Worm (Caenorhabditis elegans) whole organism, L4 larva: ENCODE measurements around the gene grd-8.

Experiments
- F37D6.2 ChIP-seq: sonication (generic microtip); optimal IDR thresholded peaks from 2 replicates; lab custom pipeline; 2016; ENCODE audit warnings: mild to moderate bottlenecking, missing genetic modification characterization, missing compliant biosample characterization
- F49E8.2 ChIP-seq: sonication (generic microtip); optimal IDR thresholded peaks from 2 replicates; lab custom pipeline; 2016; ENCODE audit warnings: missing compliant biosample characterization, mild to moderate bottlenecking, missing genetic modification characterization, borderline replicate concordance
- T20F7.1 ChIP-seq: fragments of 200-800 bp; sonication (Bioruptor generic); optimal IDR thresholded peaks from 2 replicates; lab custom pipeline; 2018; ENCODE audit warnings: mild to moderate bottlenecking, missing genetic modification characterization, missing compliant biosample characterization
- aha-1 ChIP-seq: fragments of 150-350 bp; peaks from one replicate; lab custom pipeline; 2014; ENCODE audit warnings: missing biosample characterization, missing genetic modification characterization
- aly-2 ChIP-seq: sonication (generic microtip); optimal IDR thresholded peaks from 2 replicates; lab custom pipeline; 2018; ENCODE audit warnings: missing biosample characterization, missing genetic modification characterization
- ama-1 ChIP-seq: fragments of 150-350 bp; optimal IDR thresholded peaks from 2 replicates; lab custom pipeline; 2014; ENCODE audit warnings: inconsistent platforms, mixed read lengths
- ceh-28 ChIP-seq: fragments of 150-350 bp; optimal IDR thresholded peaks from 2 replicates; lab custom pipeline; 2014; ENCODE audit warnings: missing biosample characterization, missing genetic modification reagents, missing genetic modification characterization
- cey-2 ChIP-seq: sonication (generic microtip); optimal IDR thresholded peaks from 3 replicates; lab custom pipeline; 2017; ENCODE audit warnings: missing genetic modification characterization, mild to moderate bottlenecking, missing compliant biosample characterization, antibody characterized with exemption, borderline replicate concordance; ENCODE audit not compliant: insufficient read depth
- daf-8 ChIP-seq: fragments of 200-800 bp; sonication (Bioruptor generic); IDR thresholded peaks from 2 replicates; pipeline ENCODE4 v1.3.6; 2022; ENCODE audit warnings: missing genetic modification characterization, missing compliant biosample characterization
- dve-1 ChIP-seq: sonication (generic microtip); optimal IDR thresholded peaks from 2 replicates; lab custom pipeline; 2017; ENCODE audit warnings: antibody characterized with exemption, mild to moderate bottlenecking, missing genetic modification characterization, missing compliant biosample characterization; ENCODE audit not compliant: insufficient read depth
- gei-8 ChIP-seq: fragments of 200-800 bp; sonication (Bioruptor generic); optimal IDR thresholded peaks from 2 replicates; lab custom pipeline; 2018; ENCODE audit warnings: mild to moderate bottlenecking, missing genetic modification characterization, missing compliant biosample characterization
- hif-1 ChIP-seq, 2 experiments: sonication (generic microtip); optimal IDR thresholded peaks; 2 replicates each; lab custom pipeline; 2016 to 2017; ENCODE audit warnings: missing compliant biosample characterization in 2 of 2, missing genetic modification characterization in 2 of 2, missing genetic modification reagents in 2 of 2, missing genotype in 2 of 2, mild to moderate bottlenecking in 1 of 2
- hlh-11 ChIP-seq: fragments of 200-800 bp; sonication (Bioruptor generic); optimal IDR thresholded peaks from 2 replicates; lab custom pipeline; 2018; ENCODE audit warnings: mild to moderate bottlenecking, missing genetic modification characterization, missing compliant biosample characterization
- hlh-30 ChIP-seq: sonication (generic microtip); optimal IDR thresholded peaks from 2 replicates; lab custom pipeline; 2017; ENCODE audit warnings: antibody characterized with exemption, mild to moderate bottlenecking, missing genetic modification characterization, missing compliant biosample characterization; ENCODE audit not compliant: insufficient read depth
- hmg-1.1 ChIP-seq: fragments of 200-800 bp; sonication (Bioruptor generic); IDR thresholded peaks from 2 replicates; pipeline ENCODE4 v1.3.6; 2022; ENCODE audit warnings: missing genetic modification reagents, missing genetic modification characterization, missing compliant biosample characterization
- lin-13 ChIP-seq: fragments of 150-350 bp; optimal IDR thresholded peaks from 2 replicates; lab custom pipeline; 2014; ENCODE audit warnings: missing biosample characterization, missing genetic modification reagents, missing genetic modification characterization
- lin-38 ChIP-seq: fragments of 200-800 bp; sonication (Bioruptor generic); IDR thresholded peaks from 2 replicates; pipeline ENCODE4 v1.3.6; 2022; ENCODE audit warnings: missing genetic modification reagents, missing genetic modification characterization, missing compliant biosample characterization
- lsy-2 ChIP-seq, 2 experiments: fragments of 150-350 bp in 1 of 2; sonication (generic microtip) in 1 of 2; optimal IDR thresholded peaks; 2 replicates each; lab custom pipeline; 2014 to 2017; ENCODE audit warnings: missing biosample characterization in 2 of 2, missing genetic modification characterization in 2 of 2
- mdl-1 ChIP-seq, 2 experiments: fragments of 150-350 bp in 1 of 2; sonication (generic microtip) in 1 of 2; optimal IDR thresholded peaks; 2 replicates each; lab custom pipeline; 2014 to 2017; ENCODE audit warnings: missing biosample characterization in 2 of 2, missing genetic modification characterization in 2 of 2
- mep-1 ChIP-seq: fragments of 150-350 bp; sonication (generic microtip); optimal IDR thresholded peaks from 3 replicates; lab custom pipeline; 2014; ENCODE audit warnings: missing biosample characterization, missing genetic modification characterization
- mxl-2 ChIP-seq: fragments of 200-800 bp; sonication (Bioruptor generic); conservative IDR thresholded peaks from 2 replicates; pipeline ENCODE4 v1.3.6; 2022; ENCODE audit warnings: missing genetic modification reagents, missing genetic modification characterization, missing compliant biosample characterization
- nhr-237 ChIP-seq: sonication (generic microtip); optimal IDR thresholded peaks from 2 replicates; lab custom pipeline; 2017; ENCODE audit warnings: missing biosample characterization, missing genetic modification characterization
- nhr-28 ChIP-seq: fragments of 150-350 bp; optimal IDR thresholded peaks from 2 replicates; lab custom pipeline; 2014; ENCODE audit warnings: missing biosample characterization, missing genetic modification characterization
- nhr-6 ChIP-seq: fragments of 150-350 bp; optimal IDR thresholded peaks from 2 replicates; lab custom pipeline; 2014; ENCODE audit warnings: missing biosample characterization, missing genetic modification characterization
- nhr-76 ChIP-seq: fragments of 150-350 bp; optimal IDR thresholded peaks from 2 replicates; lab custom pipeline; 2014; ENCODE audit warnings: missing biosample characterization, missing genetic modification characterization
- php-3 ChIP-seq: fragments of 200-800 bp; sonication (Bioruptor generic); IDR thresholded peaks from 2 replicates; pipeline ENCODE4 v1.3.6; 2022; ENCODE audit warnings: missing genetic modification reagents, missing genetic modification characterization, missing compliant biosample characterization
- rbr-2 ChIP-seq: sonication (generic microtip); optimal IDR thresholded peaks from 2 replicates; lab custom pipeline; 2016; ENCODE audit warnings: missing genotype, missing genetic modification characterization, missing compliant biosample characterization
- set-16 ChIP-seq: fragments of 200-800 bp; sonication (Bioruptor generic); IDR thresholded peaks from 2 replicates; pipeline ENCODE4 v1.3.6; 2022; ENCODE audit warnings: missing genetic modification reagents, missing genetic modification characterization, missing compliant biosample characterization
- skn-1 ChIP-seq: fragments of 150-350 bp; optimal IDR thresholded peaks from 2 replicates; lab custom pipeline; 2014; ENCODE audit warnings: missing biosample characterization, missing genetic modification characterization
- unc-62 ChIP-seq, 3 experiments: fragments of 150-350 bp in 1 of 3; sonication (generic microtip); optimal IDR thresholded peaks in 2 of 3; peaks in 1 of 3; 1 replicate in 1 of 3; 2 replicates in 2 of 3; lab custom pipeline; 2014 to 2017; ENCODE audit warnings: missing biosample characterization in 3 of 3, missing genetic modification characterization in 3 of 3, missing genetic modification reagents in 3 of 3, missing genotype in 1 of 3
- vab-7 ChIP-seq: fragments of 200-800 bp; sonication (Bioruptor generic); IDR thresholded peaks from 2 replicates; pipeline ENCODE4 v1.3.6; 2022; ENCODE audit warnings: missing genetic modification reagents, missing genetic modification characterization, missing compliant biosample characterization
- zip-11 ChIP-seq: fragments of 200-800 bp; sonication (Bioruptor generic); IDR thresholded peaks from 2 replicates; pipeline ENCODE4 v1.3.6; 2022; ENCODE audit warnings: missing genetic modification characterization, missing compliant biosample characterization

grd-8 gene

DNA sequence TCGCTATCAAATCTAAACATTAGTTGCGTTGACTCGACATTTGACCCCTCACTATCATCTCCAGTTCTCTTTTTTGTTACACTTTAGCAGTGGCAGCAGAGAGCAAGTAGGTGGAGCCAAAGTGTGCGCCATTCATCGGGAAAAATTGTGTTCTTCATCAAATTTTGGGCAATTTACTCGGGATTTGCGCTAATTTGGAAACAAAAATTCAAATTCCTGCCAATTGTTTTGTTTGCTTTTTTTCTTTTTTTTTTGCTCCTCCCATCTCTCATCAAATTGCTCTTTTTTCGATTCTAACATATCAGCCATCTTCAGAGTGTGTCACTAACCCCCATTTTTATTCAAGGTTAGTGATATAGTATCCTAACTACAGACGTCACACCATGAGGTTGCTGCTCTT is 15.4 kb upstream of the grd-8 start, which contains the start of gene mig-6:
Gene mig-6 (plus strand): TSS at position 301 of the 400 bp plus-strand sequence.
- TF ChIP-seq ceh-28 (tag; lab: Kevin White, UChicago) (no peak), aha-1 (no peak), vab-7 (GFP tag; lab: Robert Waterston, UW) (no peak), lin-38 (GFP tag; lab: Robert Waterston, UW) (no peak), dve-1 (tag; lab: Kevin White, UChicago) (no peak), ama-1 (no peak), cey-2 (tag; lab: Kevin White, UChicago) (no peak), skn-1 (tag; lab: Kevin White, UChicago) (no peak), lsy-2 (tag; optimal IDR thresholded peaks at IDR 0.05; lab: Kevin White, UChicago) (no peak), T20F7.1 (GFP tag; lab: Kevin White, UChicago) (no peak), F37D6.2 (tag; lab: Kevin White, UChicago) (no peak), nhr-6 (tag; lab: Kevin White, UChicago) (no peak), rbr-2 (tag; lab: Kevin White, UChicago) (no peak), php-3 (GFP tag; lab: Robert Waterston, UW) (no peak), hif-1 (tag; optimal IDR thresholded peaks at IDR 0.05; lab: Kevin White, UChicago) (no peak), zip-11 (GFP tag; lab: Robert Waterston, UW) (no peak), F49E8.2 (tag; lab: Kevin White, UChicago) (no peak), nhr-76 (tag; lab: Kevin White, UChicago) (no peak), daf-8 (GFP tag; lab: Robert Waterston, UW) (no peak), aly-2 (tag; lab: Kevin White, UChicago) (no peak)

DNA sequence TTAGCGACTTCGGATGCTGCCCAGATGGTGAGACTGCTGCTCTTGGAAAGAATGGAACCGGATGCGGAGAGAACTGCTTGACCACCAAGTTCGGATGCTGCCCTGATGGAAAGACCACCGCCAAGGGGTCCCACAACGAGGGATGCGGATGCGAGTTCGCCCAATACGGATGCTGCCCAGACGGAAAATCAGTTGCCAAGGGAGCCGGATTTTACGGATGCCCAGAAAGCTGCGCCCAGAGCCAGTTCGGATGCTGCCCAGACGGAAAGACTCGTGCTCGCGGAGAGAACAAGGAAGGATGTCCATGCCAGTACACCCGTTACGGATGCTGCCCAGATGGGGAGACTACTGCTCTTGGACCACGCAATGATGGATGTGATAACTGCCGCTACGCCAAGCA is 11.4 kb upstream of the grd-8 start:
- peak; percentile 85 for TF ChIP-seq set-16 (GFP tag; lab: Robert Waterston, UW)
- no peak for TF ChIP-seq lin-13 (GFP tag; lab: Kevin White, UChicago)

DNA sequence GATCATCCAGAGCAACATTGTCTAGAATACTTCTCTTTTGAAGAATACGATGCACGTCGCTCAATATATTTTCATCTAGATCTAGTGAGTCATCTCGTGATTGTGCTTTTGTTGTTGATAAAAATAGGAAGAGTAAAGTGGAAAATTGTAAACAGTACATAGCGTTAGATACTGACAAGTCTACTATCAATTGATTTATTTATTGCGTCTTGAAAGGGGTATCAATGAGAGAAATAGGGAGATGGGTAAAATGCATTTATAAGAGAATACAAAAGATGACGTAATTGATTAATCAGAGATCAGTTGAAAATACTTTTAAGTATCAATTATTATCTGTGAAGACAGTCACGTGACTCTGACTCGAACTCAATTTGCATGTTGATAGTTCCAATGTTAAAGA is 5.4 kb upstream of the grd-8 start, which contains the start of gene txt-5:
Gene txt-5 (minus strand): TSS at position 224 of the 400 bp plus-strand sequence.
- TF ChIP-seq unc-62 (GFP tag; optimal IDR thresholded peaks at IDR 0.05 in 1 of 2; lab: Kevin White, UChicago) (peak in 1 of 2 experiments; percentile 62), unc-62 (tag; optimal IDR thresholded peaks at IDR 0.05; lab: Kevin White, UChicago) (no peak), nhr-28 (peak; percentile 46), hlh-30 (tag; lab: Kevin White, UChicago) (peak; percentile 45), mxl-2 (GFP tag; lab: Robert Waterston, UW) (no peak), mep-1 (tag; lab: Kevin White, UChicago) (peak; percentile 53), F49E8.2 (tag; lab: Kevin White, UChicago) (no peak), mdl-1 (tag; optimal IDR thresholded peaks at IDR 0.05; lab: Kevin White, UChicago) (peak in 1 of 2 experiments; percentile 46), nhr-237 (tag; lab: Kevin White, UChicago) (no peak), hlh-11 (peak; percentile 2)

DNA sequence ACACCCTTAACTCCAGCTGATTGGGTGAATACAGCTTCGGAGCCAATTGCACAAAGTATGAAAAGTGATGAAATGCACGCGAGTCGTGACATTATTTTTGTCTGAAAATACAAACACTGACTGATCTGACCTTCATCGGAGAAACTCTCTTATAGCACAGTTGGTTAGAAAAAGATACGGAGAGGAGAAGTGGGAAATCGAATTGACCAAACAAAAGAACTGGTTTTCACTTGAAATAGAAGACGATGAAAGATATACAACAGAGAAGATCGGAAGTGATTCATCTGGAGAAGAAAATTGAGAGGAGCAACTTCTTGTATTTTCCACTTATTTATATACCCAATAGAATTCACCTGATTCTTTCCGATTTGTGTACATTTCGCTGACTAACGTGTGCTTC is 4.5 kb upstream of the grd-8 start, which contains the start of gene ttr-33:
Gene ttr-33 (minus strand): TSS at position 101 of the 400 bp plus-strand sequence.
- TF ChIP-seq vab-7 (GFP tag; lab: Robert Waterston, UW): no peak
- no peak for TF ChIP-seq gei-8 (GFP tag; lab: Kevin White, UChicago)
- TF ChIP-seq ama-1: peak; percentile 5
- TF ChIP-seq nhr-28: peak; percentile 4
- TF ChIP-seq nhr-76 (tag; lab: Kevin White, UChicago): no peak
- TF ChIP-seq hmg-1.1 (GFP tag; lab: Robert Waterston, UW): no peak
- no peak for TF ChIP-seq F49E8.2 (tag; lab: Kevin White, UChicago)
- TF ChIP-seq, all 104 proteins: peak for 2
